Fruit fly (Drosophila melanogaster) Kc167 (cell line): ENCODE results near the gene hkb.

Source experiments
- Myc ChIP-seq: fragments of >200 bp; optimal IDR thresholded peaks from 2 replicates; lab custom pipeline; 2017; ENCODE audit warnings: missing external identifiers
- Sin3A ChIP-seq: fragments of >200 bp; optimal IDR thresholded peaks from 2 replicates; lab custom pipeline; 2018; ENCODE audit warnings: missing external identifiers
- h ChIP-seq: fragments of >200 bp; optimal IDR thresholded peaks from 3 replicates; lab custom pipeline; 2018; ENCODE audit warnings: missing external identifiers
- insv ChIP-seq: fragments of >200 bp; optimal IDR thresholded peaks from 3 replicates; lab custom pipeline; 2018; ENCODE audit warnings: missing external identifiers
- psq ChIP-seq: fragments of >200 bp; optimal IDR thresholded peaks from 2 replicates; lab custom pipeline; 2017; ENCODE audit warnings: missing external identifiers
- ttk ChIP-seq: sonication (Bioruptor generic); optimal IDR thresholded peaks from 2 replicates; lab custom pipeline; 2017; ENCODE audit warnings: missing external identifiers

Gene hkb

dm6 chr3R:4353569-4353968, 7.1 kb upstream of the hkb start:
- TF ChIP-seq ttk (lab: Kevin White, UChicago) (no peak), Sin3A (lab: Kevin White, UChicago) (no peak), h (no peak), Myc (lab: Kevin White, UChicago) (no peak), psq (lab: Kevin White, UChicago) (no peak), insv (lab: Kevin White, UChicago) (no peak)

dm6 chr3R:4350199-4350598, 3.8 kb upstream of the hkb start:
- TF ChIP-seq psq (lab: Kevin White, UChicago) = no peak
- TF ChIP-seq Myc (lab: Kevin White, UChicago) = no peak
- no peak for TF ChIP-seq insv (lab: Kevin White, UChicago)
- no peak for TF ChIP-seq ttk (lab: Kevin White, UChicago)
- TF ChIP-seq h = no peak
- no peak for TF ChIP-seq Sin3A (lab: Kevin White, UChicago)

dm6 chr3R:4348197-4348814, 1.9 kb upstream of the hkb start:
- no peak for TF ChIP-seq Sin3A (lab: Kevin White, UChicago)
- no peak for TF ChIP-seq insv (lab: Kevin White, UChicago)
- TF ChIP-seq ttk (lab: Kevin White, UChicago) = no peak
- no peak for TF ChIP-seq h
- no peak for TF ChIP-seq psq (lab: Kevin White, UChicago)
- TF ChIP-seq Myc (lab: Kevin White, UChicago) = no peak

- TF ChIP-seq ttk (lab: Kevin White, UChicago) (no peak), h (no peak), insv (lab: Kevin White, UChicago) (no peak), Sin3A (lab: Kevin White, UChicago) (no peak), psq (lab: Kevin White, UChicago) (no peak), Myc (lab: Kevin White, UChicago) (no peak)
Observed at dm6 chr3R:4341177-4341576, 5.3 kb downstream of the hkb start.

dm6 chr3R:4340174-4340573, 6.3 kb downstream of the hkb start:
- no peak for TF ChIP-seq h
- TF ChIP-seq insv (lab: Kevin White, UChicago) = no peak
- TF ChIP-seq psq (lab: Kevin White, UChicago) = no peak
- no peak for TF ChIP-seq ttk (lab: Kevin White, UChicago)
- no peak for TF ChIP-seq Myc (lab: Kevin White, UChicago)
- no peak for TF ChIP-seq Sin3A (lab: Kevin White, UChicago)

dm6 chr3R:4337580-4337979, 8.9 kb downstream of the hkb start, which contains the start of the genes Skp2 and CG1103:
TSS of gene Skp2 (minus strand) at chr3R:4337674.
TSS of gene CG1103 (plus strand) at chr3R:4337755.
- TF ChIP-seq ttk (lab: Kevin White, UChicago) = no peak

- no peak for TF ChIP-seq h
- no peak for TF ChIP-seq psq (lab: Kevin White, UChicago)
- no peak for TF ChIP-seq Myc (lab: Kevin White, UChicago)
- no peak for TF ChIP-seq ttk (lab: Kevin White, UChicago)
- TF ChIP-seq Sin3A (lab: Kevin White, UChicago) = no peak
- no peak for TF ChIP-seq insv (lab: Kevin White, UChicago)
Observed at dm6 chr3R:4334798-4335197, 11.6 kb downstream of the hkb start, which contains the start of gene CG14645. TSS of gene CG14645 (plus strand) at chr3R:4335098.

dm6 chr3R:4333964-4334363, 12.5 kb downstream of the hkb start, which contains the start of gene CG9776:
TSS of gene CG9776 (minus strand) at chr3R:4334071.
- TF ChIP-seq Myc (lab: Kevin White, UChicago) (no peak), h (no peak), ttk (lab: Kevin White, UChicago) (no peak), psq (lab: Kevin White, UChicago) (no peak), Sin3A (lab: Kevin White, UChicago) (no peak), insv (lab: Kevin White, UChicago) (no peak)

- no peak for TF ChIP-seq h
- TF ChIP-seq Sin3A (lab: Kevin White, UChicago) = no peak
Observed at dm6 chr3R:4319507-4320138, 26.8 kb downstream of the hkb start, which contains the start of gene CG9795. TSS of gene CG9795 (plus strand) at chr3R:4319683.

- TF ChIP-seq psq (lab: Kevin White, UChicago) (no peak), ttk (lab: Kevin White, UChicago) (no peak), h (no peak), Myc (lab: Kevin White, UChicago) (no peak), Sin3A (lab: Kevin White, UChicago) (no peak), insv (lab: Kevin White, UChicago) (no peak)
Observed at dm6 chr3R:4318999-4319398, 27.4 kb downstream of the hkb start, which contains the start of gene Syt14. TSS of gene Syt14 (minus strand) at chr3R:4319069.

- TF ChIP-seq Sin3A (lab: Kevin White, UChicago) (no peak), Myc (lab: Kevin White, UChicago) (no peak), ttk (lab: Kevin White, UChicago) (no peak), h (no peak), insv (lab: Kevin White, UChicago) (no peak), psq (lab: Kevin White, UChicago) (no peak)
Observed at dm6 chr3R:4318589-4318988, 27.9 kb downstream of the hkb start.

- no peak for TF ChIP-seq Sin3A (lab: Kevin White, UChicago)
- TF ChIP-seq psq (lab: Kevin White, UChicago) = no peak
- TF ChIP-seq insv (lab: Kevin White, UChicago) = no peak
- no peak for TF ChIP-seq h
- no peak for TF ChIP-seq ttk (lab: Kevin White, UChicago)
- TF ChIP-seq Myc (lab: Kevin White, UChicago) = no peak
Observed at dm6 chr3R:4311067-4311723, 35.3 kb downstream of the hkb start, which contains the start of gene Suv3. TSS of gene Suv3 (plus strand) at chr3R:4311555.
